Fruit fly (Drosophila melanogaster) whole organism, embryonic: ENCODE results near the gene Cad99C.

Source experiments
- Adf1 ChIP-seq: fragments of 200-800 bp; sonication (Bioruptor generic); IDR thresholded peaks from 2 replicates; pipeline ENCODE4 v1.3.6; 2022; ENCODE audit warnings: missing biosample characterization, missing genetic modification characterization
- Atf-2 ChIP-seq: fragments of 200-800 bp; sonication (Bioruptor generic); optimal IDR thresholded peaks from 2 replicates; lab custom pipeline; 2016; ENCODE audit warnings: missing biosample characterization, missing genetic modification characterization
- Atf6 ChIP-seq: fragments of 200-800 bp; sonication (Bioruptor generic); IDR thresholded peaks from 2 replicates; pipeline ENCODE4 v1.3.6; 2022; ENCODE audit warnings: missing biosample characterization, missing genetic modification characterization
- CG11695 ChIP-seq: fragments of 200-800 bp; sonication (Bioruptor generic); IDR thresholded peaks from 3 replicates; pipeline ENCODE4 v1.3.6; 2022; ENCODE audit warnings: missing biosample characterization, missing genetic modification characterization
- CG12155 ChIP-seq: fragments of 200-800 bp; sonication (Bioruptor generic); optimal IDR thresholded peaks from 3 replicates; lab custom pipeline; 2016; ENCODE audit warnings: missing biosample characterization, missing genetic modification characterization
- CG1233 ChIP-seq: fragments of 200-800 bp; sonication (Bioruptor generic); optimal IDR thresholded peaks from 4 replicates; lab custom pipeline; 2018; ENCODE audit warnings: missing biosample characterization, mild to moderate bottlenecking, missing genetic modification characterization
- CG12942 ChIP-seq: fragments of 200-800 bp; sonication (Bioruptor generic); optimal IDR thresholded peaks from 3 replicates; lab custom pipeline; 2016; ENCODE audit warnings: missing biosample characterization, missing genetic modification characterization
- CG13624 ChIP-seq: fragments of 200-800 bp; sonication (Bioruptor generic); optimal IDR thresholded peaks from 2 replicates; lab custom pipeline; 2016; ENCODE audit warnings: missing biosample characterization, missing genetic modification characterization
- CG13894 ChIP-seq: fragments of 200-800 bp; sonication (Bioruptor generic); optimal IDR thresholded peaks from 3 replicates; lab custom pipeline; 2018; ENCODE audit warnings: missing biosample characterization, mild to moderate bottlenecking, missing genetic modification characterization, moderate library complexity
- CG15269 ChIP-seq: fragments of 200-800 bp; sonication (Bioruptor generic); optimal IDR thresholded peaks from 2 replicates; lab custom pipeline; 2018; ENCODE audit warnings: missing biosample characterization, mild to moderate bottlenecking, missing genetic modification characterization, moderate library complexity
- CG17829 ChIP-seq: fragments of 200-800 bp; optimal IDR thresholded peaks from 2 replicates; lab custom pipeline; 2019; ENCODE audit warnings: missing biosample characterization, mild to moderate bottlenecking, missing genetic modification characterization, moderate library complexity
- CG2199 ChIP-seq: fragments of 200-800 bp; sonication (Bioruptor generic); IDR thresholded peaks from 3 replicates; pipeline ENCODE4 v1.3.6; 2022; ENCODE audit warnings: missing biosample characterization, missing genetic modification characterization
- CG2678 ChIP-seq: fragments of 200-800 bp; sonication (Bioruptor generic); optimal IDR thresholded peaks from 3 replicates; lab custom pipeline; 2019; ENCODE audit warnings: missing biosample characterization, mild to moderate bottlenecking, missing genetic modification characterization, moderate library complexity
- CG3281 ChIP-seq: fragments of 200-800 bp; sonication (Bioruptor generic); optimal IDR thresholded peaks from 3 replicates; lab custom pipeline; 2017; ENCODE audit warnings: missing biosample characterization, mild to moderate bottlenecking, missing genetic modification characterization
- CG4707 ChIP-seq: fragments of 200-800 bp; sonication (Bioruptor generic); optimal IDR thresholded peaks from 2 replicates; lab custom pipeline; 2018; ENCODE audit warnings: missing biosample characterization, mild to moderate bottlenecking, missing genetic modification characterization, moderate library complexity
- CG5245 ChIP-seq: fragments of 200-800 bp; sonication (Bioruptor generic); optimal IDR thresholded peaks from 3 replicates; lab custom pipeline; 2016; ENCODE audit warnings: missing biosample characterization, missing genetic modification characterization
- CG6654 ChIP-seq: fragments of 200-800 bp; sonication (Bioruptor generic); optimal IDR thresholded peaks from 2 replicates; lab custom pipeline; 2017; ENCODE audit warnings: missing biosample characterization, mild to moderate bottlenecking, missing genetic modification characterization
- CG7987 ChIP-seq: fragments of 200-800 bp; sonication (Bioruptor generic); optimal IDR thresholded peaks from 2 replicates; lab custom pipeline; 2018; ENCODE audit warnings: missing biosample characterization, mild to moderate bottlenecking, missing genetic modification characterization, moderate library complexity
- CG9817 ChIP-seq: fragments of 200-800 bp; sonication (Bioruptor generic); optimal IDR thresholded peaks from 2 replicates; lab custom pipeline; 2018; ENCODE audit warnings: missing biosample characterization, mild to moderate bottlenecking, missing genetic modification characterization, moderate library complexity
- CHES-1-like ChIP-seq: fragments of 200-800 bp; sonication (Bioruptor generic); optimal IDR thresholded peaks from 2 replicates; lab custom pipeline; 2016; ENCODE audit warnings: missing biosample characterization, missing genetic modification characterization
- CTCF ChIP-seq: fragments of 200-800 bp; sonication (Bioruptor generic); optimal IDR thresholded peaks from 2 replicates; lab custom pipeline; 2017; ENCODE audit warnings: missing biosample characterization, mild to moderate bottlenecking, missing genetic modification characterization, moderate library complexity
- CrebB ChIP-seq: fragments of 200-800 bp; sonication (Bioruptor generic); optimal IDR thresholded peaks from 3 replicates; lab custom pipeline; 2018; ENCODE audit warnings: missing biosample characterization, mild to moderate bottlenecking, missing genetic modification characterization
- Hr78 ChIP-seq, 2 experiments: fragments of 200-800 bp in 1 of 2; fragments of >200 bp in 1 of 2; sonication (Bioruptor generic) in 1 of 2; optimal IDR thresholded peaks; 2 replicates each; lab custom pipeline; 2017 to 2019; ENCODE audit warnings: missing biosample characterization in 2 of 2, missing genetic modification characterization in 2 of 2, mild to moderate bottlenecking in 1 of 2, moderate library complexity in 1 of 2
- Med ChIP-seq: fragments of 200-800 bp; sonication (Bioruptor generic); peaks from one replicate; lab custom pipeline; 2016; ENCODE audit warnings: missing biosample characterization, missing genetic modification characterization, mild to moderate bottlenecking, inconsistent platforms, moderate library complexity
- Nf-YA ChIP-seq: fragments of 200-800 bp; sonication (Bioruptor generic); IDR thresholded peaks from 2 replicates; pipeline ENCODE4 v1.3.6; 2022; ENCODE audit warnings: missing biosample characterization, missing genetic modification characterization
- Nf-YB ChIP-seq: fragments of 200-800 bp; sonication (Bioruptor generic); optimal IDR thresholded peaks from 3 replicates; lab custom pipeline; 2019; ENCODE audit warnings: missing biosample characterization, mild to moderate bottlenecking, missing genetic modification characterization, moderate library complexity
- Side ChIP-seq: fragments of 200-800 bp; sonication (Bioruptor generic); optimal IDR thresholded peaks from 2 replicates; lab custom pipeline; 2016; ENCODE audit warnings: missing biosample characterization, missing genetic modification characterization
- Sry-β ChIP-seq: fragments of 200-800 bp; sonication (Bioruptor generic); optimal IDR thresholded peaks from 2 replicates; lab custom pipeline; 2018; ENCODE audit warnings: missing biosample characterization, mild to moderate bottlenecking, missing genetic modification characterization, moderate library complexity
- Trl ChIP-seq, 3 experiments: fragments of >200 bp in 2 of 3; fragments of 200-800 bp in 1 of 3; sonication (Bioruptor generic) in 1 of 3; optimal IDR thresholded peaks; 2 replicates in 1 of 3; 3 replicates in 2 of 3; lab custom pipeline; 2016 to 2017; ENCODE audit warnings: missing biosample characterization in 1 of 3, missing genetic modification characterization in 1 of 3
- Xrp1 ChIP-seq: fragments of 200-800 bp; sonication (Bioruptor generic); IDR thresholded peaks from 2 replicates; pipeline ENCODE4 v1.3.6; 2022; ENCODE audit warnings: missing biosample characterization, missing genetic modification characterization
- ac ChIP-seq: fragments of 200-800 bp; sonication (Bioruptor generic); optimal IDR thresholded peaks from 3 replicates; lab custom pipeline; 2017; ENCODE audit warnings: missing biosample characterization, mild to moderate bottlenecking, missing genetic modification characterization
- al ChIP-seq: fragments of 200-800 bp; sonication (Bioruptor generic); IDR thresholded peaks from 2 replicates; pipeline ENCODE4 v1.3.6; 2022; ENCODE audit warnings: missing biosample characterization, missing genetic modification characterization
- bowl ChIP-seq: fragments of 200-800 bp; sonication (Bioruptor generic); IDR thresholded peaks from 2 replicates; pipeline ENCODE4 v1.3.6; 2022; ENCODE audit warnings: missing biosample characterization, missing genetic modification characterization
- chm ChIP-seq: fragments of 200-800 bp; sonication (Bioruptor generic); IDR thresholded peaks from 2 replicates; pipeline ENCODE4 v1.3.6; 2022; ENCODE audit warnings: missing biosample characterization, missing genetic modification characterization
- crp ChIP-seq, 2 experiments: fragments of 200-800 bp; sonication (Bioruptor generic); optimal IDR thresholded peaks; 2 replicates in 1 of 2; 3 replicates in 1 of 2; lab custom pipeline; 2017; ENCODE audit warnings: missing biosample characterization in 2 of 2, missing genetic modification characterization in 2 of 2, mild to moderate bottlenecking in 1 of 2, moderate library complexity in 1 of 2
- dm ChIP-seq: fragments of 200-800 bp; sonication (Bioruptor generic); optimal IDR thresholded peaks from 3 replicates; lab custom pipeline; 2016; ENCODE audit warnings: missing biosample characterization, missing genetic modification characterization
- fd3F ChIP-seq: fragments of 200-800 bp; sonication (Bioruptor generic); optimal IDR thresholded peaks from 2 replicates; lab custom pipeline; 2018; ENCODE audit warnings: missing biosample characterization, mild to moderate bottlenecking, missing genetic modification characterization, moderate library complexity
- fru ChIP-seq: fragments of >200 bp; optimal IDR thresholded peaks from 2 replicates; lab custom pipeline; 2017
- gem ChIP-seq: fragments of 200-800 bp; sonication (Bioruptor generic); optimal IDR thresholded peaks from 2 replicates; lab custom pipeline; 2019; ENCODE audit warnings: missing biosample characterization, mild to moderate bottlenecking, missing genetic modification characterization, moderate library complexity
- grn ChIP-seq: fragments of 200-800 bp; sonication (Bioruptor generic); optimal IDR thresholded peaks from 3 replicates; lab custom pipeline; 2017; ENCODE audit warnings: missing biosample characterization, missing genetic modification characterization
- gsb-n ChIP-seq: fragments of 200-800 bp; sonication (Bioruptor generic); optimal IDR thresholded peaks from 3 replicates; lab custom pipeline; 2018; ENCODE audit warnings: missing biosample characterization, mild to moderate bottlenecking, missing genetic modification characterization
- h ChIP-seq: fragments of >200 bp; optimal IDR thresholded peaks from 2 replicates; lab custom pipeline; 2017
- kni ChIP-seq: fragments of 200-800 bp; sonication (Bioruptor generic); optimal IDR thresholded peaks from 3 replicates; lab custom pipeline; 2017; ENCODE audit warnings: mild to moderate bottlenecking, missing biosample characterization, missing genetic modification reagents, missing genetic modification characterization
- nerfin-2 ChIP-seq: fragments of 200-800 bp; sonication (Bioruptor generic); IDR thresholded peaks from 2 replicates; pipeline ENCODE4 v1.3.6; 2022; ENCODE audit warnings: missing biosample characterization, missing genetic modification characterization; ENCODE audit not compliant: partially characterized antibody
- p53 ChIP-seq: fragments of 200-800 bp; sonication (Bioruptor generic); optimal IDR thresholded peaks from 2 replicates; lab custom pipeline; 2016; ENCODE audit warnings: missing biosample characterization, missing genetic modification characterization
- pfk ChIP-seq: fragments of 200-800 bp; sonication (Bioruptor generic); optimal IDR thresholded peaks from 2 replicates; lab custom pipeline; 2018; ENCODE audit warnings: missing biosample characterization, mild to moderate bottlenecking, missing genetic modification characterization, moderate library complexity
- pho ChIP-seq: fragments of 200-800 bp; sonication (Bioruptor generic); optimal IDR thresholded peaks from 2 replicates; lab custom pipeline; 2016; ENCODE audit warnings: missing biosample characterization, missing genetic modification characterization
- sens ChIP-seq: fragments of 200-800 bp; sonication (Bioruptor generic); peaks from one replicate; lab custom pipeline; 2016; ENCODE audit warnings: missing biosample characterization, missing genetic modification characterization
- sens-2 ChIP-seq: fragments of 200-800 bp; sonication (Bioruptor generic); IDR thresholded peaks from 2 replicates; pipeline ENCODE4 v1.3.6; 2022; ENCODE audit warnings: missing biosample characterization, missing genetic modification characterization
- slou ChIP-seq: fragments of 200-800 bp; sonication (Bioruptor generic); optimal IDR thresholded peaks from 3 replicates; lab custom pipeline; 2016; ENCODE audit warnings: missing biosample characterization, missing genetic modification characterization
- sr ChIP-seq: fragments of 200-800 bp; sonication (Bioruptor generic); IDR thresholded peaks from 3 replicates; pipeline ENCODE4 v1.3.6; 2022; ENCODE audit warnings: missing biosample characterization, missing genetic modification characterization
- vnd ChIP-seq: fragments of 200-800 bp; sonication (Bioruptor generic); IDR thresholded peaks from 3 replicates; pipeline ENCODE4 v1.3.6; 2022; ENCODE audit warnings: missing biosample characterization, missing genetic modification characterization; ENCODE audit not compliant: partially characterized antibody

The Cad99C gene

DNA sequence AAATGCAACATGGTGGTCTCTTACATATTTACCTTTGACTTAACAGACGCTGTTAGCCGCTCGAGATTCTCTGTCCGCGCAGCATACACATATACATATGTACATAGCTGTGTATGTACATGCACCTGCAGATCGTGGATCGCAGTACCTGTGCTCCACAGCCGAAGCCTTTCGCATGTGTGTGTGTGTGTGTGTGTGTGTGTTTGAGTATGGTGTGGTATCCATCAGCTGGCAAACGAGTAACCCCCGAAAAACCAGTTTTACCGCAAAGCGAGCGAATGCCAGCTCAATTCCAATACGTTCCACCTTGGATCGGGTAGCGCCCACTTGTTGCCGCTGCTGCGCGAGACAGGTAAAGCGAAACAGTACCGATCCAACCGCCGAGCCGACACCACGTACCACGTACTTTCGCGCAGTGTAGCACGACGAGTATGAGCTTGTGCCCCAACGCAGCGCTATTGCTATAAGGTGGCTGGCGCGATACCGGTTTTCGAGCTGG, at the start of gene Cad99C:
Gene Cad99C, plus strand, starts transcription at position 365 of the 499 bp plus-strand sequence.
- TF ChIP-seq Atf6 (0 out of 2 replicates have a peak, but pooled peaks have one; percentile 29), kni (GFP tag; lab: Kevin White, UChicago) (peak; percentile 95), CG2678 (tag; lab: Kevin White, UChicago) (no peak), p53 (GFP tag; lab: Kevin White, UChicago) (peak; percentile 60), CG4707 (GFP tag; lab: Kevin White, UChicago) (no peak), CG13624 (GFP tag; lab: Kevin White, UChicago) (no peak), Trl (optimal IDR thresholded peaks at IDR 0.05; lab: Kevin White, UChicago) (no peak), Trl (GFP tag; optimal IDR thresholded peaks at IDR 0.05; lab: Kevin White, UChicago) (peak; percentile 28), Sry-β (GFP tag; lab: Kevin White, UChicago) (no peak), CG12942 (GFP tag; lab: Kevin White, UChicago) (no peak), CG1233 (GFP tag; lab: Kevin White, UChicago) (no peak), Side (peak; percentile 1), ac (GFP tag; lab: Kevin White, UChicago) (no peak), CG12155 (GFP tag; lab: Kevin White, UChicago) (peak; percentile 24), pho (GFP tag; lab: Kevin White, UChicago) (no peak), CG6654 (GFP tag; lab: Kevin White, UChicago) (no peak), CG15269 (tag; lab: Kevin White, UChicago) (no peak), crp (GFP tag; optimal IDR thresholded peaks at IDR 0.05; lab: Kevin White, UChicago) (peak in 1 of 2 experiments; percentile 59), h (lab: Kevin White, UChicago) (no peak), chm (GFP tag; lab: Robert Waterston, UW) (no peak; the same call in 1 of the 2 replicates), fru (no peak), vnd (GFP tag; lab: Robert Waterston, UW) (no peak), Med (GFP tag; lab: Kevin White, UChicago) (peak; percentile 78), CG7987 (GFP tag; lab: Kevin White, UChicago) (peak; percentile 38), sens-2 (no peak), CrebB (tag; lab: Kevin White, UChicago) (no peak), sens (GFP tag; lab: Kevin White, UChicago) (peak; percentile 72), Atf-2 (GFP tag; lab: Kevin White, UChicago) (no peak), Xrp1 (GFP tag; lab: Robert Waterston, UW) (no peak), dm (no peak), bowl (GFP tag; lab: Robert Waterston, UW) (0 out of 2 replicates have a peak, but pooled peaks have one; percentile 8), slou (GFP tag; lab: Kevin White, UChicago) (no peak), fd3F (GFP tag; lab: Kevin White, UChicago) (no peak), CG9817 (tag; lab: Kevin White, UChicago) (no peak), CG11695 (no peak), CG17829 (tag; lab: Kevin White, UChicago) (peak; percentile 14), gem (tag; lab: Kevin White, UChicago) (no peak), CG2199 (GFP tag; lab: Robert Waterston, UW) (peak; percentile 84), pfk (peak; percentile 92), sr (GFP tag; lab: Robert Waterston, UW) (peak; percentile 71; the same call in 2 of the 3 replicates), Adf1 (GFP tag; lab: Robert Waterston, UW) (peak; percentile 36; the same call in 1 of the 2 replicates), Hr78 (GFP tag; optimal IDR thresholded peaks at IDR 0.05; lab: Kevin White, UChicago) (peak in 1 of 2 experiments; percentile 27), Nf-YB (GFP tag; lab: Kevin White, UChicago) (no peak), CG3281 (GFP tag; lab: Kevin White, UChicago) (no peak), nerfin-2 (GFP tag; lab: Robert Waterston, UW) (no peak), al (GFP tag; lab: Robert Waterston, UW) (no peak), CHES-1-like (GFP tag; lab: Kevin White, UChicago) (no peak), Nf-YA (no peak), CTCF (GFP tag; lab: Kevin White, UChicago) (no peak), CG5245 (GFP tag; lab: Kevin White, UChicago) (no peak), CG13894 (tag; lab: Kevin White, UChicago) (peak; percentile 69), grn (GFP tag; lab: Kevin White, UChicago) (no peak), gsb-n (no peak)
